Worm (Caenorhabditis elegans) whole organism, young adult: ENCODE data around the gene dgk-1.
A peak's percentile ranks its signal among the peaks of the same experiment; 100 is the strongest.

Source experiments
- D2030.7 ChIP-seq: fragments of 200-800 bp; sonication (Bioruptor generic); IDR thresholded peaks from 2 replicates; pipeline ENCODE4 v1.3.6; 2022; ENCODE audit warnings: missing genetic modification reagents, missing genetic modification characterization, missing compliant biosample characterization
- F10E7.11 ChIP-seq: sonication (generic microtip); optimal IDR thresholded peaks from 2 replicates; lab custom pipeline; 2017; ENCODE audit warnings: mild to moderate bottlenecking, missing genetic modification characterization, moderate library complexity, missing compliant biosample characterization
- F23B12.7 ChIP-seq: sonication (generic microtip); optimal IDR thresholded peaks from 2 replicates; lab custom pipeline; 2017; ENCODE audit warnings: missing genetic modification characterization, mild to moderate bottlenecking, missing compliant biosample characterization, antibody characterized with exemption, moderate library complexity; ENCODE audit not compliant: insufficient read depth
- F39B2.1 ChIP-seq: fragments of 200-800 bp; sonication (Bioruptor generic); IDR thresholded peaks from 2 replicates; pipeline ENCODE4 v1.3.6; 2022; ENCODE audit warnings: missing genetic modification reagents, missing genetic modification characterization, missing compliant biosample characterization
- F49E8.2 ChIP-seq: sonication (generic microtip); optimal IDR thresholded peaks from 3 replicates; lab custom pipeline; 2017; ENCODE audit warnings: missing genetic modification characterization, mild to moderate bottlenecking, missing compliant biosample characterization, antibody characterized with exemption, moderate library complexity; ENCODE audit not compliant: insufficient read depth
- F52B5.7 ChIP-seq: sonication (generic microtip); optimal IDR thresholded peaks from 2 replicates; lab custom pipeline; 2016; ENCODE audit warnings: mild to moderate bottlenecking, missing genetic modification characterization, missing compliant biosample characterization
- F57C9.4 ChIP-seq: sonication (generic microtip); optimal IDR thresholded peaks from 2 replicates; lab custom pipeline; 2017; ENCODE audit warnings: mild to moderate bottlenecking, missing genetic modification characterization, missing compliant biosample characterization
- Y56A3A.18 ChIP-seq: fragments of 200-800 bp; sonication (Bioruptor generic); IDR thresholded peaks from 2 replicates; pipeline ENCODE4 v1.3.6; 2022; ENCODE audit warnings: missing genetic modification reagents, missing genetic modification characterization, missing compliant biosample characterization
- ZK185.1 ChIP-seq: sonication (generic microtip); optimal IDR thresholded peaks from 2 replicates; lab custom pipeline; 2016; ENCODE audit warnings: mild to moderate bottlenecking, missing genetic modification characterization, missing compliant biosample characterization; ENCODE audit not compliant: poor library complexity, severe bottlenecking
- aptf-2 ChIP-seq: fragments of 200-800 bp; sonication (Bioruptor generic); conservative IDR thresholded peaks from 2 replicates; pipeline ENCODE4 v1.3.6; 2022; ENCODE audit warnings: missing genetic modification reagents, missing genetic modification characterization, missing compliant biosample characterization
- atf-7 ChIP-seq: sonication (generic microtip); optimal IDR thresholded peaks from 2 replicates; lab custom pipeline; 2017; ENCODE audit warnings: mild to moderate bottlenecking, missing genetic modification characterization, missing compliant biosample characterization
- cebp-1 ChIP-seq, 2 experiments: fragments of 200-800 bp in 1 of 2; sonication (Bioruptor generic) in 1 of 2; sonication (generic microtip) in 1 of 2; IDR thresholded peaks in 1 of 2; optimal IDR thresholded peaks in 1 of 2; 2 replicates each; pipeline versions ENCODE4 v1.3.6 to Lab custom; 2017 to 2022; ENCODE audit warnings: missing compliant biosample characterization in 2 of 2, missing genetic modification characterization in 2 of 2, mild to moderate bottlenecking in 1 of 2, missing genetic modification reagents in 1 of 2, moderate library complexity in 1 of 2
- ceh-58 ChIP-seq: fragments of 200-800 bp; sonication (Bioruptor generic); IDR thresholded peaks from 2 replicates; pipeline ENCODE4 v1.3.6; 2022; ENCODE audit warnings: missing genetic modification characterization, missing compliant biosample characterization
- die-1 ChIP-seq: sonication (generic microtip); optimal IDR thresholded peaks from 2 replicates; lab custom pipeline; 2016; ENCODE audit warnings: missing genotype, mild to moderate bottlenecking, missing genetic modification characterization, missing compliant biosample characterization
- egl-44 ChIP-seq: fragments of 200-800 bp; sonication (Bioruptor generic); IDR thresholded peaks from 2 replicates; pipeline ENCODE4 v1.3.6; 2022; ENCODE audit warnings: missing genetic modification reagents, missing genetic modification characterization, missing compliant biosample characterization
- ekl-4 ChIP-seq: fragments of 200-800 bp; sonication (Bioruptor generic); IDR thresholded peaks from 2 replicates; pipeline ENCODE4 v1.3.6; 2022; ENCODE audit warnings: missing genetic modification reagents, missing genetic modification characterization, missing compliant biosample characterization
- hlh-26 ChIP-seq: fragments of 200-800 bp; sonication (Bioruptor generic); conservative IDR thresholded peaks from 2 replicates; pipeline ENCODE4 v1.3.6; 2022; ENCODE audit warnings: missing genetic modification reagents, missing genetic modification characterization, missing compliant biosample characterization
- let-526 ChIP-seq: fragments of 200-800 bp; sonication (Bioruptor generic); IDR thresholded peaks from 2 replicates; pipeline ENCODE4 v1.3.6; 2022; ENCODE audit warnings: missing genetic modification reagents, missing genetic modification characterization, missing compliant biosample characterization
- let-607 ChIP-seq, 2 experiments: fragments of 200-800 bp in 1 of 2; sonication (Bioruptor generic) in 1 of 2; sonication (generic microtip) in 1 of 2; optimal IDR thresholded peaks; 2 replicates each; lab custom pipeline; 2016 to 2018; ENCODE audit warnings: mild to moderate bottlenecking in 2 of 2, missing compliant biosample characterization in 2 of 2, missing genetic modification characterization in 2 of 2, moderate library complexity in 2 of 2, missing genotype in 1 of 2
- lin-40 ChIP-seq: sonication (generic microtip); optimal IDR thresholded peaks from 2 replicates; lab custom pipeline; 2016; ENCODE audit warnings: missing genetic modification characterization, mild to moderate bottlenecking, missing compliant biosample characterization, missing genotype, missing genetic modification reagents
- lin-54 ChIP-seq: fragments of 200-800 bp; sonication (Bioruptor generic); optimal IDR thresholded peaks from 2 replicates; lab custom pipeline; 2018; ENCODE audit warnings: mild to moderate bottlenecking, missing genetic modification characterization, missing compliant biosample characterization
- lsy-27 ChIP-seq: sonication (generic microtip); optimal IDR thresholded peaks from 2 replicates; lab custom pipeline; 2017; ENCODE audit warnings: missing genetic modification characterization, mild to moderate bottlenecking, missing compliant biosample characterization, antibody characterized with exemption, missing genotype, borderline replicate concordance; ENCODE audit not compliant: insufficient read depth
- mes-4 ChIP-seq: sonication (generic microtip); optimal IDR thresholded peaks from 2 replicates; lab custom pipeline; 2016; ENCODE audit warnings: missing genotype, missing genetic modification characterization, missing compliant biosample characterization
- mxl-1 ChIP-seq: sonication (generic microtip); optimal IDR thresholded peaks from 2 replicates; lab custom pipeline; 2016; ENCODE audit warnings: missing genetic modification characterization, missing compliant biosample characterization
- nfyb-1 ChIP-seq: fragments of 200-800 bp; sonication (Bioruptor generic); IDR thresholded peaks from 2 replicates; pipeline ENCODE4 v1.3.6; 2022; ENCODE audit warnings: missing genetic modification reagents, missing genetic modification characterization, missing compliant biosample characterization
- nhr-179 ChIP-seq: sonication (generic microtip); optimal IDR thresholded peaks from 2 replicates; lab custom pipeline; 2016; ENCODE audit warnings: mild to moderate bottlenecking, missing genetic modification characterization, missing compliant biosample characterization
- nhr-27 ChIP-seq: fragments of 200-800 bp; sonication (Bioruptor generic); optimal IDR thresholded peaks from 2 replicates; lab custom pipeline; 2018; ENCODE audit warnings: mild to moderate bottlenecking, missing genetic modification characterization, moderate library complexity, missing compliant biosample characterization
- pha-4 ChIP-seq: fragments of 150-350 bp; sonication (generic microtip); optimal IDR thresholded peaks from 2 replicates; lab custom pipeline; 2014; ENCODE audit warnings: missing biosample characterization, missing genetic modification reagents, missing genetic modification characterization
- rcor-1 ChIP-seq: fragments of 200-800 bp; sonication (Bioruptor generic); IDR thresholded peaks from 2 replicates; pipeline ENCODE4 v1.3.6; 2022; ENCODE audit warnings: missing genetic modification reagents, missing genetic modification characterization, missing compliant biosample characterization
- rec-8 ChIP-seq, 2 experiments: sonication (generic microtip); optimal IDR thresholded peaks; 2 replicates each; lab custom pipeline; 2016; ENCODE audit warnings: mild to moderate bottlenecking in 2 of 2, missing genetic modification characterization in 2 of 2, missing genetic modification reagents in 2 of 2, missing genotype in 2 of 2, missing biosample characterization in 1 of 2, missing compliant biosample characterization in 1 of 2, moderate library complexity in 1 of 2
- snpc-3.4 ChIP-seq: sonication (generic microtip); optimal IDR thresholded peaks from 2 replicates; lab custom pipeline; 2017; ENCODE audit warnings: missing genetic modification characterization, mild to moderate bottlenecking, missing compliant biosample characterization, antibody characterized with exemption, moderate library complexity, missing genotype, missing genetic modification reagents
- somi-1 ChIP-seq: fragments of 200-800 bp; sonication (Bioruptor generic); optimal IDR thresholded peaks from 2 replicates; lab custom pipeline; 2018; ENCODE audit warnings: mild to moderate bottlenecking, missing genetic modification characterization, missing compliant biosample characterization
- sptf-2 ChIP-seq: fragments of 200-800 bp; sonication (Bioruptor generic); optimal IDR thresholded peaks from 2 replicates; lab custom pipeline; 2018; ENCODE audit warnings: mild to moderate bottlenecking, missing genetic modification characterization, missing compliant biosample characterization
- unc-130 ChIP-seq: sonication (generic microtip); optimal IDR thresholded peaks from 2 replicates; lab custom pipeline; 2016; ENCODE audit warnings: missing genetic modification reagents, missing genetic modification characterization, missing compliant biosample characterization
- xnd-1 ChIP-seq: sonication (generic microtip); optimal IDR thresholded peaks from 2 replicates; lab custom pipeline; 2016; ENCODE audit warnings: missing genotype, missing genetic modification reagents, missing genetic modification characterization, missing compliant biosample characterization
- zfh-2 ChIP-seq: fragments of 200-800 bp; sonication (Bioruptor generic); conservative IDR thresholded peaks from 2 replicates; pipeline ENCODE4 v1.3.6; 2022; ENCODE audit warnings: missing genetic modification reagents, missing genetic modification characterization, missing compliant biosample characterization
- zim-3 ChIP-seq: sonication (generic microtip); optimal IDR thresholded peaks from 2 replicates; lab custom pipeline; 2017; ENCODE audit warnings: mild to moderate bottlenecking, missing genetic modification characterization, moderate library complexity, missing compliant biosample characterization
- ztf-18 ChIP-seq: sonication (generic microtip); optimal IDR thresholded peaks from 2 replicates; lab custom pipeline; 2016; ENCODE audit warnings: missing genotype, mild to moderate bottlenecking, missing genetic modification characterization, missing compliant biosample characterization

The dgk-1 gene

DNA sequence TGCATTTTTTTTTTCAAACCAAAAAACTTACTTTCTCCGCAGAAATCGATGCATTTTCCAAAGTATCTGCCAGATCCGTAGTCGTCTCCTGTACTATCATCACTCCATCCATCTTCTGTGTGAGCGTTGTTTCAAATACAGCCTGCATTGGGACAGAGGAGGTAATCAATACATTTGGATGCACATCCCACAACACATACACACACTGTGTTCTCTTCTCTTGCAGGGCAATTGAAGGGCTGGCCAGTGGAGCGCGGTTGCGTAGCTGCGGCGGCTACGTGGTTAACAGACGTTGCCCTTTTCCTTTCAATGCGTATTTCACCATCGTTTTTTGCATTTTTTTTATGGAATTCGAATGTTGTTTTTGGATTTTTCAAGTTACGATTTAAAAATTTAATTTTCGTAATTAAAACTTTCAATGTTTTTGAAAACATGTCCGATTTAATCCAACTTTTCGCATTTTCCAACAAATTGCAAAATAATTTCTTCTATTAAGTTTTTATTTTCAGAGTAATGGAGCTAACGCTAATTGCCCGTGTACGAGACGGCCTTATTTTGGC is 43.9 kb upstream of the dgk-1 start, which contains the start of the genes stau-1 and sec-22 (continued):
- TF ChIP-seq nhr-179 (tag; lab: Kevin White, UChicago) (no peak), unc-130 (GFP tag; lab: Kevin White, UChicago) (no peak), lin-40 (tag; lab: Kevin White, UChicago) (no peak), atf-7 (no peak), lsy-27 (no peak), cebp-1 (GFP tag; IDR thresholded peaks at IDR 0.05; lab: Robert Waterston, UW) (0 out of 2 replicates have a peak, but pooled peaks have one; percentile 29), cebp-1 (tag; optimal IDR thresholded peaks at IDR 0.05; lab: Kevin White, UChicago) (peak; percentile 52), let-607 (tag; optimal IDR thresholded peaks at IDR 0.05; lab: Kevin White, UChicago) (peak; percentile 55 to 83), let-526 (GFP tag; lab: Robert Waterston, UW) (no peak), xnd-1 (no peak), rec-8 (tag; optimal IDR thresholded peaks at IDR 0.05; lab: Kevin White, UChicago) (no peak), F52B5.7 (no peak), mxl-1 (tag; lab: Kevin White, UChicago) (no peak), nhr-27 (tag; lab: Kevin White, UChicago) (no peak), zim-3 (no peak), pha-4 (tag; lab: Kevin White, UChicago) (no peak), aptf-2 (GFP tag; lab: Robert Waterston, UW) (no peak), F49E8.2 (tag; lab: Kevin White, UChicago) (no peak), F23B12.7 (no peak), egl-44 (GFP tag; lab: Robert Waterston, UW) (no peak), F10E7.11 (tag; lab: Kevin White, UChicago) (no peak), rcor-1 (no peak), ceh-58 (GFP tag; lab: Robert Waterston, UW) (no peak), sptf-2 (GFP tag; lab: Kevin White, UChicago) (no peak), snpc-3.4 (tag; lab: Kevin White, UChicago) (no peak), somi-1 (GFP tag; lab: Kevin White, UChicago) (no peak)

DNA sequence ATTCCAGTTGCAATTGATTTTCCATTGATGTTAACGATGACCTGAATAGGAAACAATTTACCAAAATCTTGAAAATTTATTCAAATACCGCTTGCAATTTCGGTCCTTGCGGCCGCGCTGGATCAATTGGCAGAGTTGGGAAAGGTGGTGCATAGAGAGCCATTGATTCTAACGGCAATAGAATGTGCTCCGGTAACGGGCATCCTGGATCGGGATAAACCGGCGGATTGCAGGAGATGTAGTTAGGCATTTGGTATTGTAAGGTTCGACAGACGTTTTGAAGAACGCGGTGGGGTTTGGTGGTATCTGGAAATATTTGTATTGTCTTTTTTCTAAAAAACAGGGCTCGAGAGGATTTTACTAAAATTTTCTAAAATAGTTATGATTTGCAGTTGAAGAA is 39.6 kb upstream of the dgk-1 start:
- no peak for TF ChIP-seq die-1 (tag; lab: Kevin White, UChicago)
- no peak for TF ChIP-seq rcor-1
- TF ChIP-seq ztf-18 (tag; lab: Kevin White, UChicago): no peak
- TF ChIP-seq hlh-26: no peak
- TF ChIP-seq F39B2.1 (GFP tag; lab: Robert Waterston, UW): no peak
- no peak for TF ChIP-seq ZK185.1 (tag; lab: Kevin White, UChicago)
- no peak for TF ChIP-seq lin-54 (GFP tag; lab: Kevin White, UChicago)
- TF ChIP-seq F57C9.4 (tag; lab: Kevin White, UChicago): no peak
- no peak for TF ChIP-seq nfyb-1 (GFP tag; lab: Robert Waterston, UW)
- no peak for TF ChIP-seq cebp-1 (GFP tag; IDR thresholded peaks at IDR 0.05; lab: Robert Waterston, UW)
- TF ChIP-seq cebp-1 (tag; optimal IDR thresholded peaks at IDR 0.05; lab: Kevin White, UChicago): no peak
- TF ChIP-seq zfh-2 (GFP tag; lab: Robert Waterston, UW): no peak
- no peak for TF ChIP-seq Y56A3A.18
- no peak for TF ChIP-seq mes-4 (tag; lab: Kevin White, UChicago)
- no peak for TF ChIP-seq ekl-4 (GFP tag; lab: Robert Waterston, UW)
- no peak for TF ChIP-seq D2030.7 (GFP tag; lab: Robert Waterston, UW)
- TF ChIP-seq, all 124 proteins: peak for 0
